Fruit fly (Drosophila melanogaster): Measurements from ENCODE around the gene CG43090.

The CG43090 gene

DNA sequence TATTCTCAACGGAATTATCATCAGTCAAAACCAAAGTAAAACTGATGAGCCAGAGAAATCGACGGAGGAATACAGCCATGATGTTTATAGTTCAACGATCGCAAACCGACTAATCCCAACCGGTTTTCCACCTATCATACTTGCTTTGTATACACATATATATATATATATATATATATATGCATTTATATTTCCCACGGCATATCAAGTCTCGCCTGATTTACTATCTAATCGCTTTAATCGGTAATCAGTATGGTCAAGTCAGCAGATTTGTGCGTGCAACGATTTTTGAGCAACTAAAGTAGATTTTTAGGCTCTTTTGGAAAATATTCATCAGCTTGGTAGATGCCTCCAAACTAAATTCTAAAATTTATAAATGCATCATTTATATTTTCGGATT, 3.4 kb downstream of the CG43090 start, which contains the start of gene CG32750:
TSS of gene CG32750 (minus strand) at position 101 of the 400 bp plus-strand sequence.
- TF ChIP-seq CG8478 (optimal IDR thresholded peaks at IDR 0.05) (no peak), psq (optimal IDR thresholded peaks at IDR 0.05) (no peak), pan (optimal IDR thresholded peaks at IDR 0.05) (no peak)

DNA sequence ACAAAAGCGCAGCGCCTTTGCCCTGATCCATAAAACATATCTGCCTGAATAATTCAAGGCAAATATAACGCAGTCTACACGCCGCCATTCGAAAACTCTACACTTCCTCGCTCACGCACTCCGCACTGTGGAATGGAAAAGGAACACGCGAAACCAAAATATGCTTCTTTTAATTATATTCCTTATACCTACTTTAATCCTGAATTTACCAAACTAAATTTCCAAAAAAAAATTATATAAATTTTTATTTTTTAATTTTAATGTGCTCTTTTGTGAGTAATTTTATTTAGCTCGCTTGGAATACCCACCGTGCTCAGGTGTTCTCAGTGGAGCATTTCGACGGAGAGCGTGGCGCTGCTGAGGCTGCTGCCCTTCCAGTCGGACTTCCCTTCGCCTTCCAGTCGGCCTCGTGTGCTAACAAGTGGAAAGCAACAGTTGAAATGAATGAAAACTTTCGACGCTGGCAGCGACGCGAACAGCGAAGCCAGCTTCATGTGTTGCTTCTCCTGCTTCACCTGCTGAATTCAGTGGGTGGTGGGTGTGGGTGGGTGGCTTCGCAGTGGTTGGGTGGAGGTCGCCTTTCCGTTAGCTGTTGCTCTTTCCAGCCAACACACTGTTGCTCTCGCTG, 6.4 kb downstream of the CG43090 start:
- no peak for TF ChIP-seq psq (optimal IDR thresholded peaks at IDR 0.05)

DNA sequence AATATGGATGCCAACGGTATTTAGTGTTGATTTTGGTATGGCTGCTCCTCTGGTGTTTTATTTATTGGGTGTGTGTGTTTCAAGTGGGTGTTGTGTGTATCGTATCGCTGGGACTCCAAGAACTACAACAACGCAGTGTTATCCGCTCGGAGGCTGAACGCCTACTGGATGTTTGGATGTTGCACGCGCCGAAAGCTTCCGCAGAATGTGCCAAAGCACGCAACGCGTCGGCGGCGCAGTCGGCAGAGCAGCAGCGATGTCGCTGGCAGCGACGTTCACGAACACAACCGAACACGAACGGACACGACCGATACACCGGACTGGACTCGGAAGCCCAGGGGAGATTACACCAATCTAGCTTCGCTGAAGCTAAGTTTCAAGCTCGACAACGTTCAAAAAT, 7.4 kb downstream of the CG43090 start, which contains the start of gene Ca-alpha1T:
TSS of gene Ca-alpha1T (minus strand) at position 152 of the 400 bp plus-strand sequence.
- TF ChIP-seq EcR (GFP tag; optimal IDR thresholded peaks at IDR 0.05) (no peak), CG8478 (optimal IDR thresholded peaks at IDR 0.05) (no peak), psq (optimal IDR thresholded peaks at IDR 0.05) (no peak), Dll (optimal IDR thresholded peaks at IDR 0.05) (no peak), pan (optimal IDR thresholded peaks at IDR 0.05) (no peak), usp (GFP tag; optimal IDR thresholded peaks at IDR 0.05) (no peak)

DNA sequence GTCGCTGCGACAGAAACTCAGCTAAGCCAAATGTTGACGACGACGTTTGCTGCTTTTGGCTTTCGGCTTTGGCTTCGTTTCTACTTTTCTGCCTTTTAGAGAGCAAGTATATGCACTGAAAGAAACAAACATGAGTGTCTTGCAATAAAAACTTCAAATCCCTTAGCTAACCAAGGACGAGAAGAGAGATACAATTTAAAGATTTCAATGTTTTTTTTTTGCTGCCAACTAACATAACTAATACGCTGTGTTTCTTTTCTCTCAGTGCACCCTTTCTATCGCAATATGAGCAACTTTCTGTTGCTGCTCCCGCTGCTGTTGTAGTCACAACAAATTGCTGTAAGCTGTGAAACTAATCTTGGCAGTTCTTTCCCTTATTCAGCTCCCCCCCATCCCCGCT, 20.3 kb downstream of the CG43090 start:
- TF ChIP-seq pan (optimal IDR thresholded peaks at IDR 0.05) (no peak), CG8478 (optimal IDR thresholded peaks at IDR 0.05) (no peak), EcR (GFP tag; optimal IDR thresholded peaks at IDR 0.05) (no peak), usp (GFP tag; optimal IDR thresholded peaks at IDR 0.05) (no peak), Dll (optimal IDR thresholded peaks at IDR 0.05) (no peak), psq (optimal IDR thresholded peaks at IDR 0.05) (no peak)

DNA sequence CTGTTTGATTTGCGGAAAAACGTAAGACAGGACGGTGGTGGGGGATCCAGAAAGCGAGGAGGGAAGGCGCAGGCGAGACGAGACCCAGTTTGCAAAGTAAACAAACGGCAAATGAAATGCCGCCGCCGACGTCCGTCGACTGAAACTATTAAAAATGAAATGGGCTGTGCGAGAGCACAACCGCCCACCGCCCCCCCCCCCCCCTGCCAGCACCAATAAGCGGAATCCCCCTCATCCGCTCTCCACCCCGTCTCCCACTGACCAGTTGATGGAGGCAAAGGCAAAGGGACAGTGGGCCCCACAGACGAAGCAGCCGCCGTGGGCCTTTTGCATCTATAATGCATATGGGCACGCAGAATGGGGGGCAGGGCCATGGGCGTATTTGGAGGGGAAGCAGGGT, 32.9 kb downstream of the CG43090 start:
- TF ChIP-seq Dll (optimal IDR thresholded peaks at IDR 0.05) (no peak), pan (optimal IDR thresholded peaks at IDR 0.05) (no peak), CG8478 (optimal IDR thresholded peaks at IDR 0.05) (no peak), psq (optimal IDR thresholded peaks at IDR 0.05) (no peak), usp (GFP tag; optimal IDR thresholded peaks at IDR 0.05) (no peak), EcR (GFP tag; optimal IDR thresholded peaks at IDR 0.05) (no peak)

DNA sequence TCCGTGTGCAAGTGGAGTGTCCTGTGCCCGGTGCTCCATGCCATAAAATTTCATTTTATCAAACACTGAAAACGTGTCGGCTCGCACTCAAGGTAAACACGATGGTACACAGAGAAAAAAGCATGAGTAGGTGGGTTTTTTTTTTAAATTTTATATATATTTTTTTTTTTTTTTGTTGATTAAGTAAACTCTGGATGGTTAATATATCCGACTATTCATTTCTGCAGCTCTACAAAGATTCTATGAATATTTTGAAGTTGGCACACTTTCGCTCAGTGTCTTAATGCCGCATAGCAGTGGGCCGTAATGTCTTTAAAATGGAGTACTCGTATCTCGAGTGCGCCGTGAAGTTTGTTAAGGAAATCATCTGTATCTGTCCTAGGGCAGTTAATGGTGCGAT, 47.8 kb downstream of the CG43090 start:
- TF ChIP-seq CG8478 (optimal IDR thresholded peaks at IDR 0.05), result no peak
- no peak for TF ChIP-seq Dll (optimal IDR thresholded peaks at IDR 0.05)
- no peak for TF ChIP-seq usp (GFP tag; optimal IDR thresholded peaks at IDR 0.05)
- no peak for TF ChIP-seq EcR (GFP tag; optimal IDR thresholded peaks at IDR 0.05)
- no peak for TF ChIP-seq psq (optimal IDR thresholded peaks at IDR 0.05)
- no peak for TF ChIP-seq pan (optimal IDR thresholded peaks at IDR 0.05)
